Worm (Caenorhabditis elegans) whole organism, young adult: ENCODE data around the gene abf-6.

ENCODE experiments used
- C06A6.2 ChIP-seq: fragments of 200-800 bp; sonication (Bioruptor generic); conservative IDR thresholded peaks from 2 replicates; pipeline ENCODE4 v1.3.6; 2022; ENCODE audit warnings: missing genetic modification characterization, missing compliant biosample characterization
- F22D6.2 ChIP-seq: sonication (generic microtip); optimal IDR thresholded peaks from 2 replicates; lab custom pipeline; 2016; ENCODE audit warnings: mild to moderate bottlenecking, missing genetic modification characterization, missing compliant biosample characterization
- F33H1.4 ChIP-seq: fragments of 200-800 bp; sonication (Bioruptor generic); IDR thresholded peaks from 2 replicates; pipeline ENCODE4 v1.3.6; 2022; ENCODE audit warnings: missing genetic modification reagents, missing genetic modification characterization, missing compliant biosample characterization
- F49E8.2 ChIP-seq: sonication (generic microtip); optimal IDR thresholded peaks from 3 replicates; lab custom pipeline; 2017; ENCODE audit warnings: missing genetic modification characterization, mild to moderate bottlenecking, missing compliant biosample characterization, antibody characterized with exemption, moderate library complexity; ENCODE audit not compliant: insufficient read depth
- F55B11.4 ChIP-seq: sonication (generic microtip); optimal IDR thresholded peaks from 2 replicates; lab custom pipeline; 2016; ENCODE audit warnings: missing compliant biosample characterization, missing genetic modification characterization, borderline replicate concordance; ENCODE audit not compliant: insufficient read depth
- Y53G8AR.9 ChIP-seq: fragments of 200-800 bp; sonication (Bioruptor generic); conservative IDR thresholded peaks from 2 replicates; pipeline ENCODE4 v1.3.6; 2022; ENCODE audit warnings: missing genetic modification reagents, missing genetic modification characterization, missing compliant biosample characterization
- Y95B8A.8 ChIP-seq: fragments of 200-800 bp; sonication (Bioruptor generic); IDR thresholded peaks from 2 replicates; pipeline ENCODE4 v1.3.6; 2022; ENCODE audit warnings: missing genetic modification reagents, missing genetic modification characterization, missing compliant biosample characterization
- akir-1 ChIP-seq: fragments of 200-800 bp; sonication (Bioruptor generic); optimal IDR thresholded peaks from 2 replicates; lab custom pipeline; 2018; ENCODE audit warnings: mild to moderate bottlenecking, missing genetic modification characterization, moderate library complexity, missing compliant biosample characterization
- ama-1 ChIP-seq, 3 experiments: fragments of 150-350 bp in 1 of 3; sonication (generic microtip) in 2 of 3; optimal IDR thresholded peaks; 2 replicates each; lab custom pipeline; 2014 to 2018; ENCODE audit warnings: missing biosample characterization in 2 of 3, missing genetic modification characterization in 2 of 3, missing genetic modification reagents in 2 of 3
- aptf-2 ChIP-seq: fragments of 200-800 bp; sonication (Bioruptor generic); conservative IDR thresholded peaks from 2 replicates; pipeline ENCODE4 v1.3.6; 2022; ENCODE audit warnings: missing genetic modification reagents, missing genetic modification characterization, missing compliant biosample characterization
- aptf-3 ChIP-seq: fragments of 200-800 bp; sonication (Bioruptor generic); IDR thresholded peaks from 2 replicates; pipeline ENCODE4 v1.3.6; 2022; ENCODE audit warnings: missing genetic modification characterization, missing compliant biosample characterization
- atf-7 ChIP-seq: sonication (generic microtip); optimal IDR thresholded peaks from 2 replicates; lab custom pipeline; 2017; ENCODE audit warnings: mild to moderate bottlenecking, missing genetic modification characterization, missing compliant biosample characterization
- attf-6 ChIP-seq: fragments of 200-800 bp; sonication (Bioruptor generic); IDR thresholded peaks from 2 replicates; pipeline ENCODE4 v1.3.6; 2022; ENCODE audit warnings: missing genetic modification reagents, missing genetic modification characterization, missing compliant biosample characterization
- bed-2 ChIP-seq: fragments of 200-800 bp; sonication (Bioruptor generic); IDR thresholded peaks from 2 replicates; pipeline ENCODE4 v1.3.6; 2022; ENCODE audit warnings: missing genetic modification reagents, missing genetic modification characterization, missing compliant biosample characterization
- cebp-2 ChIP-seq: fragments of 200-800 bp; sonication (Bioruptor generic); IDR thresholded peaks from 2 replicates; pipeline ENCODE4 v1.3.6; 2022; ENCODE audit warnings: missing genetic modification characterization, missing compliant biosample characterization
- ceh-79 ChIP-seq: sonication (generic microtip); optimal IDR thresholded peaks from 2 replicates; lab custom pipeline; 2017; ENCODE audit warnings: mild to moderate bottlenecking, missing genetic modification characterization, missing compliant biosample characterization
- die-1 ChIP-seq: sonication (generic microtip); optimal IDR thresholded peaks from 2 replicates; lab custom pipeline; 2016; ENCODE audit warnings: missing genotype, mild to moderate bottlenecking, missing genetic modification characterization, missing compliant biosample characterization
- dox-1 ChIP-seq: fragments of 200-800 bp; sonication (Bioruptor generic); IDR thresholded peaks from 2 replicates; pipeline ENCODE4 v1.3.6; 2022; ENCODE audit warnings: missing genetic modification reagents, missing genetic modification characterization, missing compliant biosample characterization
- dpff-1 ChIP-seq: sonication (generic microtip); optimal IDR thresholded peaks from 2 replicates; lab custom pipeline; 2017; ENCODE audit warnings: mild to moderate bottlenecking, missing genetic modification characterization, missing compliant biosample characterization
- ets-4 ChIP-seq: fragments of 200-800 bp; sonication (Bioruptor generic); optimal IDR thresholded peaks from 2 replicates; lab custom pipeline; 2018; ENCODE audit warnings: mild to moderate bottlenecking, missing genetic modification characterization, missing compliant biosample characterization
- hlh-26 ChIP-seq: fragments of 200-800 bp; sonication (Bioruptor generic); conservative IDR thresholded peaks from 2 replicates; pipeline ENCODE4 v1.3.6; 2022; ENCODE audit warnings: missing genetic modification reagents, missing genetic modification characterization, missing compliant biosample characterization
- hrde-1 ChIP-seq: sonication (generic microtip); optimal IDR thresholded peaks from 2 replicates; lab custom pipeline; 2016; ENCODE audit warnings: missing genetic modification characterization, mild to moderate bottlenecking, missing compliant biosample characterization, moderate library complexity, missing genotype, missing genetic modification reagents, borderline replicate concordance
- lag-1 ChIP-seq: fragments of 200-800 bp; sonication (Bioruptor generic); IDR thresholded peaks from 2 replicates; pipeline ENCODE4 v1.3.6; 2022; ENCODE audit warnings: missing genetic modification reagents, missing genetic modification characterization, missing compliant biosample characterization
- lsl-1 ChIP-seq: fragments of 200-800 bp; sonication (Bioruptor generic); optimal IDR thresholded peaks from 2 replicates; lab custom pipeline; 2018; ENCODE audit warnings: mild to moderate bottlenecking, missing genetic modification characterization, moderate library complexity, missing compliant biosample characterization
- madf-3 ChIP-seq: fragments of 200-800 bp; sonication (Bioruptor generic); IDR thresholded peaks from 2 replicates; pipeline ENCODE4 v1.3.6; 2022; ENCODE audit warnings: missing genetic modification reagents, missing genetic modification characterization, missing compliant biosample characterization
- mes-4 ChIP-seq: sonication (generic microtip); optimal IDR thresholded peaks from 2 replicates; lab custom pipeline; 2016; ENCODE audit warnings: missing genotype, missing genetic modification characterization, missing compliant biosample characterization
- nfyb-1 ChIP-seq: fragments of 200-800 bp; sonication (Bioruptor generic); IDR thresholded peaks from 2 replicates; pipeline ENCODE4 v1.3.6; 2022; ENCODE audit warnings: missing genetic modification reagents, missing genetic modification characterization, missing compliant biosample characterization
- nhr-80 ChIP-seq: sonication (generic microtip); optimal IDR thresholded peaks from 2 replicates; lab custom pipeline; 2016; ENCODE audit warnings: missing genetic modification characterization, missing compliant biosample characterization
- pha-4 ChIP-seq: fragments of 150-350 bp; sonication (generic microtip); optimal IDR thresholded peaks from 2 replicates; lab custom pipeline; 2014; ENCODE audit warnings: missing biosample characterization, missing genetic modification reagents, missing genetic modification characterization
- repo-1 ChIP-seq: sonication (generic microtip); optimal IDR thresholded peaks from 2 replicates; lab custom pipeline; 2017; ENCODE audit warnings: mild to moderate bottlenecking, missing genetic modification characterization, missing compliant biosample characterization
- sea-2 ChIP-seq: fragments of 200-800 bp; sonication (Bioruptor generic); IDR thresholded peaks from 2 replicates; pipeline ENCODE4 v1.3.6; 2022; ENCODE audit warnings: missing genetic modification characterization, missing compliant biosample characterization
- snpc-1.1 ChIP-seq: sonication (generic microtip); optimal IDR thresholded peaks from 2 replicates; lab custom pipeline; 2017; ENCODE audit warnings: missing genetic modification characterization, mild to moderate bottlenecking, missing compliant biosample characterization, antibody characterized with exemption, moderate library complexity, missing genotype, missing genetic modification reagents; ENCODE audit not compliant: insufficient read depth
- snpc-4 ChIP-seq, 5 experiments: fragments of 150-350 bp in 1 of 5; sonication (generic microtip) in 4 of 5; optimal IDR thresholded peaks; 2 replicates each; lab custom pipeline; 2014 to 2018; ENCODE audit warnings: missing genetic modification characterization in 5 of 5, missing biosample characterization in 3 of 5, antibody characterized with exemption in 2 of 5, mild to moderate bottlenecking in 2 of 5, missing compliant biosample characterization in 2 of 5, missing genotype in 2 of 5, moderate library complexity in 2 of 5, missing genetic modification reagents in 1 of 5
- sptf-2 ChIP-seq: fragments of 200-800 bp; sonication (Bioruptor generic); optimal IDR thresholded peaks from 2 replicates; lab custom pipeline; 2018; ENCODE audit warnings: mild to moderate bottlenecking, missing genetic modification characterization, missing compliant biosample characterization
- tbx-9 ChIP-seq: sonication (generic microtip); optimal IDR thresholded peaks from 2 replicates; lab custom pipeline; 2016; ENCODE audit warnings: borderline replicate concordance, missing genetic modification characterization, inconsistent platforms, missing compliant biosample characterization
- zfh-2 ChIP-seq: fragments of 200-800 bp; sonication (Bioruptor generic); conservative IDR thresholded peaks from 2 replicates; pipeline ENCODE4 v1.3.6; 2022; ENCODE audit warnings: missing genetic modification reagents, missing genetic modification characterization, missing compliant biosample characterization
- zim-3 ChIP-seq: sonication (generic microtip); optimal IDR thresholded peaks from 2 replicates; lab custom pipeline; 2017; ENCODE audit warnings: mild to moderate bottlenecking, missing genetic modification characterization, moderate library complexity, missing compliant biosample characterization
- ztf-18 ChIP-seq: sonication (generic microtip); optimal IDR thresholded peaks from 2 replicates; lab custom pipeline; 2016; ENCODE audit warnings: missing genotype, mild to moderate bottlenecking, missing genetic modification characterization, missing compliant biosample characterization
- ztf-28 ChIP-seq: fragments of 200-800 bp; sonication (Bioruptor generic); IDR thresholded peaks from 2 replicates; pipeline ENCODE4 v1.3.6; 2022; ENCODE audit warnings: missing genetic modification reagents, missing genetic modification characterization, missing compliant biosample characterization
- ztf-3 ChIP-seq: fragments of 200-800 bp; sonication (Bioruptor generic); optimal IDR thresholded peaks from 2 replicates; lab custom pipeline; 2018; ENCODE audit warnings: mild to moderate bottlenecking, missing genetic modification characterization, missing compliant biosample characterization

abf-6 gene

DNA sequence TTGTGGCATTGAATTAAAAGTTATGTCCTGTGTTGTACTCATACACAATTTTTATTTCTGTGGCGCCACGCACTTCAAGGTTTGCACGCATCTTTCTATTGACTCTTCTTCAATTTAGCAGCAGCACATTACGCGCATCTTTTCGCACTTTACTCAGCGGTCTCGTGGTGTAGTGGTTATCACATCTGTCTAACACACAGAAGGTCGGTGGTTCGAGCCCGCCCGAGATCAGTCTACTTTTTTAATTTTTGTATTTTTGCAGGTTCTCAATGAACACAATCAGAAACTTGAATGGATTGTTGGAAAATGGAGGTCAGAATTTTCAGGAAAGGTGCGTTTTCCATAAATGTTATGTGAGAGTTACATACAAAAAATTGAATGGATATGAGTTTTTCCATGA lies 49.6 kb downstream of the abf-6 start (continued):
- TF ChIP-seq atf-7 (tag; lab: Kevin White, UChicago) (peak; percentile 40), pha-4 (tag; lab: Kevin White, UChicago) (no peak), ama-1 (optimal IDR thresholded peaks at IDR 0.05; lab: Kevin White, UChicago) (no peak), ama-1 (GFP tag; optimal IDR thresholded peaks at IDR 0.05; lab: Kevin White, UChicago) (peak in 1 of 2 experiments; percentile 29), lsl-1 (GFP tag; lab: Kevin White, UChicago) (no peak), die-1 (tag; lab: Kevin White, UChicago) (peak; percentile 70), zim-3 (tag; lab: Kevin White, UChicago) (peak; percentile 68), snpc-4 (GFP tag; optimal IDR thresholded peaks at IDR 0.05; lab: Kevin White, UChicago) (peak; percentile 16), snpc-4 (tag; optimal IDR thresholded peaks at IDR 0.05; lab: Kevin White, UChicago) (peak in 1 of 4 experiments; percentile 39), aptf-2 (GFP tag; lab: Robert Waterston, UW) (no peak), lag-1 (no peak), madf-3 (GFP tag; lab: Robert Waterston, UW) (no peak), ets-4 (no peak), zfh-2 (GFP tag; lab: Robert Waterston, UW) (no peak), cebp-2 (GFP tag; lab: Robert Waterston, UW) (no peak), ceh-79 (tag; lab: Kevin White, UChicago) (no peak), F49E8.2 (no peak), sptf-2 (GFP tag; lab: Kevin White, UChicago) (no peak), attf-6 (GFP tag; lab: Robert Waterston, UW) (0 out of 2 replicates have a peak, but pooled peaks have one; percentile 41), F55B11.4 (no peak), Y53G8AR.9 (GFP tag; lab: Robert Waterston, UW) (no peak), hrde-1 (no peak), repo-1 (tag; lab: Kevin White, UChicago) (peak; percentile 18), bed-2 (GFP tag; lab: Robert Waterston, UW) (no peak), C06A6.2 (GFP tag; lab: Robert Waterston, UW) (no peak), tbx-9 (tag; lab: Kevin White, UChicago) (no peak), dpff-1 (tag; lab: Kevin White, UChicago) (no peak), ztf-18 (tag; lab: Kevin White, UChicago) (peak; percentile 57), F33H1.4 (GFP tag; lab: Robert Waterston, UW) (no peak), dox-1 (GFP tag; lab: Robert Waterston, UW) (peak; percentile 76), ztf-3 (GFP tag; lab: Kevin White, UChicago) (no peak), F22D6.2 (tag; lab: Kevin White, UChicago) (no peak), nhr-80 (tag; lab: Kevin White, UChicago) (no peak), mes-4 (tag; lab: Kevin White, UChicago) (no peak)

DNA sequence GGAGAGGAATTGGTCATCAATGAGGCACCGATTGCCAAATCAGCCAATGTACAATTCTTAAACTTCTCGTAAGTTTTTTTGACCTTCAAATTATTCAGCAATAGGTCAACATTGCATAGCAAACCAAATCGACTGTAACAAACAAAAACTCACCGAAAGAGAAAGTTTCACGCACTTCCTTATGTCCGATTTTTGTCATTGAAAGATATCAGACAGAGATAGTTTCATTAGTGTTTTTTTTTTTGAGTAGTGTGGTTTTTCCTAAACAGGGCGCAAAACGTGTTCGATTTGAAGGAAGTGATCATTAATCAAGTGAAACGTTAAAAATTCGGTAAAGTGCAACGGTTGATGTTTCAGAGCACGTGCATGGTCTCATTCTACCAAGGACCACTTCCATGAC lies 50.3 kb downstream of the abf-6 start:
- no peak for TF ChIP-seq hlh-26
- TF ChIP-seq ztf-18 (tag; lab: Kevin White, UChicago): no peak
- no peak for TF ChIP-seq snpc-1.1 (tag; lab: Kevin White, UChicago)
- TF ChIP-seq repo-1 (tag; lab: Kevin White, UChicago): no peak
- no peak for TF ChIP-seq Y95B8A.8 (GFP tag; lab: Robert Waterston, UW)
- no peak for TF ChIP-seq akir-1
- TF ChIP-seq sea-2: no peak
- no peak for TF ChIP-seq aptf-3 (GFP tag; lab: Robert Waterston, UW)
- no peak for TF ChIP-seq ztf-28 (GFP tag; lab: Robert Waterston, UW)
- TF ChIP-seq nfyb-1: no peak
